Worm (Caenorhabditis elegans) whole organism, young adult: ENCODE results near the gene rpn-2.

Experiments used
- B0336.3 ChIP-seq: fragments of 200-800 bp; sonication (Bioruptor generic); IDR thresholded peaks from 2 replicates; pipeline ENCODE4 v1.3.6; 2022; ENCODE audit warnings: missing genetic modification characterization, missing compliant biosample characterization
- D2030.7 ChIP-seq: fragments of 200-800 bp; sonication (Bioruptor generic); IDR thresholded peaks from 2 replicates; pipeline ENCODE4 v1.3.6; 2022; ENCODE audit warnings: missing genetic modification reagents, missing genetic modification characterization, missing compliant biosample characterization
- F39B2.1 ChIP-seq: fragments of 200-800 bp; sonication (Bioruptor generic); IDR thresholded peaks from 2 replicates; pipeline ENCODE4 v1.3.6; 2022; ENCODE audit warnings: missing genetic modification reagents, missing genetic modification characterization, missing compliant biosample characterization
- F55B11.4 ChIP-seq: sonication (generic microtip); optimal IDR thresholded peaks from 2 replicates; lab custom pipeline; 2016; ENCODE audit warnings: missing compliant biosample characterization, missing genetic modification characterization, borderline replicate concordance; ENCODE audit not compliant: insufficient read depth
- F57A8.1 ChIP-seq: fragments of 200-800 bp; sonication (Bioruptor generic); optimal IDR thresholded peaks from 2 replicates; lab custom pipeline; 2018; ENCODE audit warnings: mild to moderate bottlenecking, missing genetic modification characterization, moderate library complexity, missing compliant biosample characterization
- Y53G8AR.9 ChIP-seq: fragments of 200-800 bp; sonication (Bioruptor generic); conservative IDR thresholded peaks from 2 replicates; pipeline ENCODE4 v1.3.6; 2022; ENCODE audit warnings: missing genetic modification reagents, missing genetic modification characterization, missing compliant biosample characterization
- Y56A3A.18 ChIP-seq: fragments of 200-800 bp; sonication (Bioruptor generic); IDR thresholded peaks from 2 replicates; pipeline ENCODE4 v1.3.6; 2022; ENCODE audit warnings: missing genetic modification reagents, missing genetic modification characterization, missing compliant biosample characterization
- Y67H2A.10 ChIP-seq: fragments of 200-800 bp; sonication (Bioruptor generic); conservative IDR thresholded peaks from 2 replicates; pipeline ENCODE4 v1.3.6; 2022; ENCODE audit warnings: missing genetic modification reagents, missing genetic modification characterization, missing compliant biosample characterization
- Y79H2A.3 ChIP-seq: fragments of 200-800 bp; sonication (Bioruptor generic); conservative IDR thresholded peaks from 2 replicates; pipeline ENCODE4 v1.3.6; 2022; ENCODE audit warnings: missing genetic modification reagents, missing genetic modification characterization, missing compliant biosample characterization
- aptf-3 ChIP-seq: fragments of 200-800 bp; sonication (Bioruptor generic); IDR thresholded peaks from 2 replicates; pipeline ENCODE4 v1.3.6; 2022; ENCODE audit warnings: missing genetic modification characterization, missing compliant biosample characterization
- attf-3 ChIP-seq: fragments of 200-800 bp; sonication (Bioruptor generic); conservative IDR thresholded peaks from 2 replicates; pipeline ENCODE4 v1.3.6; 2022; ENCODE audit warnings: missing genetic modification reagents, missing genetic modification characterization, missing compliant biosample characterization
- attf-5 ChIP-seq: fragments of 200-800 bp; sonication (Bioruptor generic); optimal IDR thresholded peaks from 2 replicates; lab custom pipeline; 2018; ENCODE audit warnings: mild to moderate bottlenecking, missing genetic modification characterization, missing compliant biosample characterization
- attf-6 ChIP-seq: fragments of 200-800 bp; sonication (Bioruptor generic); IDR thresholded peaks from 2 replicates; pipeline ENCODE4 v1.3.6; 2022; ENCODE audit warnings: missing genetic modification reagents, missing genetic modification characterization, missing compliant biosample characterization
- bed-1 ChIP-seq: fragments of 200-800 bp; sonication (Bioruptor generic); IDR thresholded peaks from 2 replicates; pipeline ENCODE4 v1.3.6; 2022; ENCODE audit warnings: missing genetic modification reagents, missing genetic modification characterization, missing compliant biosample characterization
- ccch-3 ChIP-seq: fragments of 200-800 bp; sonication (Bioruptor generic); optimal IDR thresholded peaks from 2 replicates; lab custom pipeline; 2018; ENCODE audit warnings: mild to moderate bottlenecking, missing genetic modification characterization, missing compliant biosample characterization
- cebp-1 ChIP-seq, 2 experiments: fragments of 200-800 bp in 1 of 2; sonication (Bioruptor generic) in 1 of 2; sonication (generic microtip) in 1 of 2; IDR thresholded peaks in 1 of 2; optimal IDR thresholded peaks in 1 of 2; 2 replicates each; pipeline versions ENCODE4 v1.3.6 to Lab custom; 2017 to 2022; ENCODE audit warnings: missing compliant biosample characterization in 2 of 2, missing genetic modification characterization in 2 of 2, mild to moderate bottlenecking in 1 of 2, missing genetic modification reagents in 1 of 2, moderate library complexity in 1 of 2
- ceh-79 ChIP-seq: sonication (generic microtip); optimal IDR thresholded peaks from 2 replicates; lab custom pipeline; 2017; ENCODE audit warnings: mild to moderate bottlenecking, missing genetic modification characterization, missing compliant biosample characterization
- egl-18 ChIP-seq: fragments of 200-800 bp; sonication (Bioruptor generic); IDR thresholded peaks from 2 replicates; pipeline ENCODE4 v1.3.6; 2022; ENCODE audit warnings: missing genetic modification reagents, missing genetic modification characterization, missing compliant biosample characterization
- ekl-4 ChIP-seq: fragments of 200-800 bp; sonication (Bioruptor generic); IDR thresholded peaks from 2 replicates; pipeline ENCODE4 v1.3.6; 2022; ENCODE audit warnings: missing genetic modification reagents, missing genetic modification characterization, missing compliant biosample characterization
- ets-4 ChIP-seq: fragments of 200-800 bp; sonication (Bioruptor generic); optimal IDR thresholded peaks from 2 replicates; lab custom pipeline; 2018; ENCODE audit warnings: mild to moderate bottlenecking, missing genetic modification characterization, missing compliant biosample characterization
- fkh-3 ChIP-seq: sonication (generic microtip); optimal IDR thresholded peaks from 2 replicates; lab custom pipeline; 2016; ENCODE audit warnings: mild to moderate bottlenecking, missing genetic modification characterization, missing compliant biosample characterization
- gei-17 ChIP-seq: fragments of 200-800 bp; sonication (Bioruptor generic); optimal IDR thresholded peaks from 2 replicates; lab custom pipeline; 2018; ENCODE audit warnings: mild to moderate bottlenecking, missing genetic modification characterization, missing compliant biosample characterization
- hrde-1 ChIP-seq: sonication (generic microtip); optimal IDR thresholded peaks from 2 replicates; lab custom pipeline; 2016; ENCODE audit warnings: missing genetic modification characterization, mild to moderate bottlenecking, missing compliant biosample characterization, moderate library complexity, missing genotype, missing genetic modification reagents, borderline replicate concordance
- hsf-1 ChIP-seq: fragments of 200-800 bp; sonication (Bioruptor generic); IDR thresholded peaks from 2 replicates; pipeline ENCODE4 v1.3.6; 2022; ENCODE audit warnings: missing genetic modification reagents, missing genetic modification characterization, missing compliant biosample characterization
- let-607 ChIP-seq, 2 experiments: fragments of 200-800 bp in 1 of 2; sonication (Bioruptor generic) in 1 of 2; sonication (generic microtip) in 1 of 2; optimal IDR thresholded peaks; 2 replicates each; lab custom pipeline; 2016 to 2018; ENCODE audit warnings: mild to moderate bottlenecking in 2 of 2, missing compliant biosample characterization in 2 of 2, missing genetic modification characterization in 2 of 2, moderate library complexity in 2 of 2, missing genotype in 1 of 2
- lin-54 ChIP-seq: fragments of 200-800 bp; sonication (Bioruptor generic); optimal IDR thresholded peaks from 2 replicates; lab custom pipeline; 2018; ENCODE audit warnings: mild to moderate bottlenecking, missing genetic modification characterization, missing compliant biosample characterization
- lir-1 ChIP-seq: fragments of 200-800 bp; sonication (Bioruptor generic); conservative IDR thresholded peaks from 2 replicates; pipeline ENCODE4 v1.3.6; 2022; ENCODE audit warnings: missing genetic modification reagents, missing genetic modification characterization, missing compliant biosample characterization
- madf-10 ChIP-seq: sonication (generic microtip); optimal IDR thresholded peaks from 2 replicates; lab custom pipeline; 2016; ENCODE audit warnings: mild to moderate bottlenecking, missing genetic modification characterization, missing compliant biosample characterization
- mel-28 ChIP-seq: sonication (generic microtip); optimal IDR thresholded peaks from 2 replicates; lab custom pipeline; 2016; ENCODE audit warnings: borderline replicate concordance, mild to moderate bottlenecking, missing genetic modification characterization, missing compliant biosample characterization
- mes-4 ChIP-seq: sonication (generic microtip); optimal IDR thresholded peaks from 2 replicates; lab custom pipeline; 2016; ENCODE audit warnings: missing genotype, missing genetic modification characterization, missing compliant biosample characterization
- nfyb-1 ChIP-seq: fragments of 200-800 bp; sonication (Bioruptor generic); IDR thresholded peaks from 2 replicates; pipeline ENCODE4 v1.3.6; 2022; ENCODE audit warnings: missing genetic modification reagents, missing genetic modification characterization, missing compliant biosample characterization
- nhr-120 ChIP-seq: fragments of 200-800 bp; sonication (Bioruptor generic); IDR thresholded peaks from 2 replicates; pipeline ENCODE4 v1.3.6; 2022; ENCODE audit warnings: missing genetic modification characterization, missing compliant biosample characterization
- nhr-80 ChIP-seq: sonication (generic microtip); optimal IDR thresholded peaks from 2 replicates; lab custom pipeline; 2016; ENCODE audit warnings: missing genetic modification characterization, missing compliant biosample characterization
- nhr-90 ChIP-seq: sonication (generic microtip); optimal IDR thresholded peaks from 2 replicates; lab custom pipeline; 2016; ENCODE audit warnings: missing genotype, mild to moderate bottlenecking, missing genetic modification characterization, missing compliant biosample characterization
- repo-1 ChIP-seq: sonication (generic microtip); optimal IDR thresholded peaks from 2 replicates; lab custom pipeline; 2017; ENCODE audit warnings: mild to moderate bottlenecking, missing genetic modification characterization, missing compliant biosample characterization
- sea-2 ChIP-seq: fragments of 200-800 bp; sonication (Bioruptor generic); IDR thresholded peaks from 2 replicates; pipeline ENCODE4 v1.3.6; 2022; ENCODE audit warnings: missing genetic modification characterization, missing compliant biosample characterization
- unc-62 ChIP-seq: fragments of 150-350 bp; optimal IDR thresholded peaks from 2 replicates; lab custom pipeline; 2014; ENCODE audit warnings: missing biosample characterization, missing genetic modification reagents, missing genetic modification characterization
- ztf-18 ChIP-seq: sonication (generic microtip); optimal IDR thresholded peaks from 2 replicates; lab custom pipeline; 2016; ENCODE audit warnings: missing genotype, mild to moderate bottlenecking, missing genetic modification characterization, missing compliant biosample characterization
- ztf-6 ChIP-seq: fragments of 200-800 bp; sonication (Bioruptor generic); IDR thresholded peaks from 2 replicates; pipeline ENCODE4 v1.3.6; 2022; ENCODE audit warnings: missing genetic modification reagents, missing genetic modification characterization, missing compliant biosample characterization

The rpn-2 gene

ce11 chrIII:6158642-6159475 is 40.1 kb upstream of the rpn-2 start, which contains the start of gene nfm-1 (continued):
- TF ChIP-seq lir-1 (GFP tag; lab: Robert Waterston, UW) (peak; percentile 50; the same call in 1 of the 2 replicates), Y67H2A.10 (GFP tag; lab: Robert Waterston, UW) (0 out of 2 replicates have a peak, but pooled peaks have one; percentile 18), F55B11.4 (tag; lab: Kevin White, UChicago) (no peak), cebp-1 (GFP tag; IDR thresholded peaks at IDR 0.05; lab: Robert Waterston, UW) (peak; percentile 55), cebp-1 (tag; optimal IDR thresholded peaks at IDR 0.05; lab: Kevin White, UChicago) (peak; percentile 74), hsf-1 (GFP tag; lab: Robert Waterston, UW) (no peak; the same call in 1 of the 2 replicates), D2030.7 (GFP tag; lab: Robert Waterston, UW) (peak; percentile 87), ets-4 (GFP tag; lab: Kevin White, UChicago) (no peak), mes-4 (peak; percentile 36), lin-54 (peak; percentile 67), gei-17 (GFP tag; lab: Kevin White, UChicago) (peak; percentile 44), Y53G8AR.9 (GFP tag; lab: Robert Waterston, UW) (peak; percentile 68), sea-2 (GFP tag; lab: Robert Waterston, UW) (no peak), F39B2.1 (GFP tag; lab: Robert Waterston, UW) (no peak), nfyb-1 (GFP tag; lab: Robert Waterston, UW) (peak; percentile 80), ceh-79 (tag; lab: Kevin White, UChicago) (no peak), ekl-4 (GFP tag; lab: Robert Waterston, UW) (peak; percentile 78; the same call in 1 of the 2 replicates), madf-10 (tag; lab: Kevin White, UChicago) (peak; percentile 81), fkh-3 (tag; lab: Kevin White, UChicago) (peak; percentile 65), aptf-3 (GFP tag; lab: Robert Waterston, UW) (0 out of 2 replicates have a peak, but pooled peaks have one; percentile 73), Y56A3A.18 (peak; percentile 72), Y79H2A.3 (GFP tag; lab: Robert Waterston, UW) (no peak), attf-6 (GFP tag; lab: Robert Waterston, UW) (no peak), nhr-90 (tag; lab: Kevin White, UChicago) (peak; percentile 78), hrde-1 (tag; lab: Kevin White, UChicago) (peak; percentile 41), B0336.3 (GFP tag; lab: Robert Waterston, UW) (peak; percentile 79), ztf-6 (peak; percentile 19; the same call in 1 of the 2 replicates), repo-1 (peak; percentile 84), attf-5 (GFP tag; lab: Kevin White, UChicago) (peak; percentile 56), ccch-3 (GFP tag; lab: Kevin White, UChicago) (no peak), let-607 (tag; optimal IDR thresholded peaks at IDR 0.05; lab: Kevin White, UChicago) (peak; percentile 48 to 68), egl-18 (GFP tag; lab: Robert Waterston, UW) (no peak), F57A8.1 (GFP tag; lab: Kevin White, UChicago) (no peak), ztf-18 (peak; percentile 72), bed-1 (GFP tag; lab: Robert Waterston, UW) (no peak)

- TF ChIP-seq nhr-90 (tag; lab: Kevin White, UChicago) (no peak), bed-1 (GFP tag; lab: Robert Waterston, UW) (no peak), nhr-120 (GFP tag; lab: Robert Waterston, UW) (no peak), attf-3 (no peak), mel-28 (tag; lab: Kevin White, UChicago) (no peak), nhr-80 (tag; lab: Kevin White, UChicago) (peak; percentile 60), let-607 (tag; optimal IDR thresholded peaks at IDR 0.05; lab: Kevin White, UChicago) (peak; percentile 77 to 94), unc-62 (GFP tag; lab: Kevin White, UChicago) (peak; percentile 52)
- TF ChIP-seq, all 124 proteins: peak for 3
Measured at ce11 chrIII:6163381-6163780, 35.6 kb upstream of the rpn-2 start.
